Fruit fly (Drosophila melanogaster): ENCODE measurements around the gene CG17026.

Gene CG17026

DNA sequence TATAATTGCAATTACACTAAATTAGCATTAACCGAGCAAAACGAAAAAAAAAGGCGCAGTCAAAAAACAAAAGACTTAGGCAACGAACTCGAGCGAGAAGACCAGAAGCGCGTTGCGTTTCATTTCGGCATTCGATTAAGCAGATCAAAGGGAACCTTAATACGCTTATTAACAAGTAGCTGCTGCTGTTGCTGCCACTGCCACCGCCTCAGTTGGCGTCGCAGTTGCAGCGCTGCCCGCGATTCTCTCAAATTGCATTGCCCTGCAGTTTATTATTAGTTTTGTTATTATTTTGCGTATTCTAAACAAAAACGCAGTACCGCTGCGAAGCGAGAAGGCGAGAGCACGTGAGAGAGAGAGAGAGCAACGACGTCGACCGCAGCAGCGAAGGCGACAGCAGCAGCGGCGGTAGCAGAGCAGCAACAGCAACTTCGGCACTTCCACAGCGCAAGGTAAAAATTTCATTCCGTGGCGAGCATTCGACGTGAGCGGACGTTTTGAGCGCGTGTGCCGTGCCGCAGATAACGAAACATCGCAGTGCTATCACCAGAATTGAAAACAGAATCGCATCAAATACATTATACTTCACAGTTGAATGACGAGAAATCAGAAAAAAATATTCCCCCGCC lies 48.0 kb downstream of the CG17026 start, which contains the start of gene Notum (continued):
- TF ChIP-seq nerfin-2 (GFP tag; IDR thresholded peaks at IDR 0.05; ENCODE audit: partially characterized antibody) (no peak), unc-4 (GFP tag; IDR thresholded peaks at IDR 0.05; ENCODE audit: partially characterized antibody) (no peak), cg (GFP tag; optimal IDR thresholded peaks at IDR 0.05) (peak; percentile 33), CG4424 (GFP tag; optimal IDR thresholded peaks at IDR 0.05) (no peak), CG13287 (GFP tag; IDR thresholded peaks at IDR 0.05; ENCODE audit: partially characterized antibody) (peak; percentile 15; the same call in 1 of the 2 replicates), Ets65A (GFP tag) (peak; percentile 92), CG42726 (GFP tag; IDR thresholded peaks at IDR 0.05; ENCODE audit: partially characterized antibody) (0 out of 2 replicates have a peak, but pooled peaks have one; percentile 7), Deaf1 (tag; optimal IDR thresholded peaks at IDR 0.05) (peak; percentile 48), Opbp (GFP tag; IDR thresholded peaks at IDR 0.05; ENCODE audit: partially characterized antibody) (peak; percentile 33; the same call in 1 of the 3 replicates), Dll (GFP tag; IDR thresholded peaks at IDR 0.05; ENCODE audit: partially characterized antibody) (peak; percentile 51; the same call in 3 of the 4 replicates), chinmo (GFP tag; IDR thresholded peaks at IDR 0.05; ENCODE audit: partially characterized antibody) (0 out of 4 replicates have a peak, but pooled peaks have one; percentile 70), CG4360 (GFP tag; IDR thresholded peaks at IDR 0.05) (peak; percentile 43), ranshi (GFP tag; IDR thresholded peaks at IDR 0.05) (0 out of 2 replicates have a peak, but pooled peaks have one; percentile 15), sob (GFP tag; IDR thresholded peaks at IDR 0.05) (0 out of 2 replicates have a peak, but pooled peaks have one; percentile 11), otp (GFP tag; IDR thresholded peaks at IDR 0.05) (peak; percentile 20; the same call in 1 of the 3 replicates), bbx (GFP tag; IDR thresholded peaks at IDR 0.05; ENCODE audit: partially characterized antibody) (peak; percentile 28; the same call in 1 of the 2 replicates), Hsf (GFP tag; optimal IDR thresholded peaks at IDR 0.05) (no peak), Trl (optimal IDR thresholded peaks at IDR 0.05) (peak; percentile 38 to 56), Trl (GFP tag; optimal IDR thresholded peaks at IDR 0.05) (no peak)

DNA sequence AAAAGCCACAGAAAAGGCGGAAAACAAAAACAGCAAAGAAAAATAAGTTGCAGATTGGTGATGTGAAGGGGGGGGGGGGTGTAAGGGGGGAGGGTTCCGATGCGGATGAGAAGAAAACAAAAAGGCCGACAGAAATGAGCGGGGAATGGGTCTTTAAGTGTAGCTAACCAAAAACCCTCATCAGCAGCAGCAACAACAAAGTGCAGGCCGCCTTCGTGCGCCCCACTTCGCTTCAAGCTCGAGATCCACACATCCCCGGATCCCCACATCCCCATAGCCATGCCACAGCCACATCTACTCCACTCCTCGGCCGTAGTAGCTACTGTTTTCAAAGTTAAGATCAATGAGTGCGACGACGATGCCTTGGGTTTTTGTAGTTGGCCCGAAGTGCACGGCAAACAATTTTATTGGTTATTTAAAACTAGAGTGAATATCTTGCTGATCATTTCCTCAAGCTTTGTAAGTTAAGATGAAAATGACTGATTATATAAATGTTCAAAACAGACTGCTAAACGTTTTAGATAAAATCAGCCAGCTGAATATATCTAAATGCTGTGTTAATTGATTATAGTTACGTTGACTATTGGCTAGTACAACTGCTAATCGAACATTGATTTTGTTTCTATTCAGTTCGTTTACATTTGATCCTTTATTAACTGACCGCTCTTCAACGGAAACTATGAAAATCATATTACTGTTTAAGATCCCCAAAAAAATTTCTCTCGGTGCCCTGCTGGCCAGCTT lies 49.3 kb downstream of the CG17026 start:
- TF ChIP-seq CG1792 (GFP tag; optimal IDR thresholded peaks at IDR 0.05) (no peak), CG11696 (GFP tag; IDR thresholded peaks at IDR 0.05) (no peak), BtbVII (GFP tag; optimal IDR thresholded peaks at IDR 0.05) (no peak), eve (GFP tag; optimal IDR thresholded peaks at IDR 0.05) (peak in 1 of 2 experiments; percentile 12), CkIIα-i1 (GFP tag; IDR thresholded peaks at IDR 0.05) (no peak), CG1603 (tag; optimal IDR thresholded peaks at IDR 0.05) (peak; percentile 13), pzg (GFP tag; optimal IDR thresholded peaks at IDR 0.05) (no peak), D (optimal IDR thresholded peaks at IDR 0.05) (no peak), D (GFP tag; optimal IDR thresholded peaks at IDR 0.05) (no peak), br (optimal IDR thresholded peaks at IDR 0.05) (no peak), sob (GFP tag; IDR thresholded peaks at IDR 0.05) (no peak), az2 (GFP tag; optimal IDR thresholded peaks at IDR 0.05) (no peak), Adf1 (GFP tag; IDR thresholded peaks at IDR 0.05) (no peak), jumu (GFP tag; optimal IDR thresholded peaks at IDR 0.05) (no peak), ems (GFP tag; optimal IDR thresholded peaks at IDR 0.05) (no peak), CG8359 (GFP tag; optimal IDR thresholded peaks at IDR 0.05; ENCODE audit: borderline replicate concordance) (no peak), CG7372 (GFP tag; IDR thresholded peaks at IDR 0.05) (no peak), fd3F (GFP tag; optimal IDR thresholded peaks at IDR 0.05) (no peak), CG7357 (GFP tag; IDR thresholded peaks at IDR 0.05) (no peak), esg (GFP tag; conservative IDR thresholded peaks at IDR 0.05) (no peak), CG2199 (GFP tag; IDR thresholded peaks at IDR 0.05) (no peak), CG7271 (tag; optimal IDR thresholded peaks at IDR 0.05) (no peak), Awh (GFP tag; IDR thresholded peaks at IDR 0.05) (no peak), CG17802 (tag; optimal IDR thresholded peaks at IDR 0.05) (no peak), NC2β (GFP tag; optimal IDR thresholded peaks at IDR 0.05) (no peak), CG14667 (GFP tag; IDR thresholded peaks at IDR 0.05) (no peak), bsh (GFP tag; optimal IDR thresholded peaks at IDR 0.05) (peak in 1 of 2 experiments; percentile 8), inv (GFP tag; IDR thresholded peaks at IDR 0.05; ENCODE audit: partially characterized antibody) (no peak), Hand (GFP tag; optimal IDR thresholded peaks at IDR 0.05) (no peak), CG10654 (GFP tag; optimal IDR thresholded peaks at IDR 0.05) (no peak)

Measured in whole organism, embryonic.